Worm (Caenorhabditis elegans) whole organism, mixed stage, embryonic: ENCODE data around the gene C44C10.15.

Source experiments
- blmp-1 ChIP-seq: fragments of 150-350 bp; optimal IDR thresholded peaks from 2 replicates; lab custom pipeline; 2014; ENCODE audit warnings: missing biosample characterization, missing genetic modification characterization
- elt-3 ChIP-seq: fragments of 150-350 bp; optimal IDR thresholded peaks from 2 replicates; lab custom pipeline; 2014; ENCODE audit warnings: missing biosample characterization, missing genetic modification characterization
- flh-1 ChIP-seq: fragments of 200-800 bp; sonication (Bioruptor generic); optimal IDR thresholded peaks from 2 replicates; lab custom pipeline; 2018; ENCODE audit warnings: mild to moderate bottlenecking, missing genetic modification characterization, moderate library complexity, missing compliant biosample characterization
- lin-32 ChIP-seq: fragments of 200-800 bp; sonication (Bioruptor generic); optimal IDR thresholded peaks from 2 replicates; lab custom pipeline; 2018; ENCODE audit warnings: mild to moderate bottlenecking, missing genetic modification characterization, missing compliant biosample characterization
- mep-1 ChIP-seq: fragments of 150-350 bp; optimal IDR thresholded peaks from 2 replicates; lab custom pipeline; 2017; ENCODE audit warnings: missing biosample characterization, missing genetic modification reagents, missing genetic modification characterization, inconsistent platforms
- nhr-12 ChIP-seq: fragments of 150-350 bp; optimal IDR thresholded peaks from 2 replicates; lab custom pipeline; 2014; ENCODE audit warnings: missing biosample characterization, missing genetic modification characterization
- nhr-76 ChIP-seq: sonication (generic microtip); optimal IDR thresholded peaks from 2 replicates; lab custom pipeline; 2017; ENCODE audit warnings: missing biosample characterization, missing genetic modification characterization
- pha-4 ChIP-seq: fragments of 150-350 bp; optimal IDR thresholded peaks from 2 replicates; lab custom pipeline; 2018; ENCODE audit warnings: missing biosample characterization, missing genetic modification reagents, missing genetic modification characterization
- snpc-4 ChIP-seq: fragments of 150-350 bp; optimal IDR thresholded peaks from 2 replicates; lab custom pipeline; 2014; ENCODE audit warnings: missing biosample characterization, missing genetic modification characterization
- tbx-8 ChIP-seq: fragments of 200-800 bp; sonication (Bioruptor generic); optimal IDR thresholded peaks from 2 replicates; lab custom pipeline; 2018; ENCODE audit warnings: mild to moderate bottlenecking, missing genetic modification characterization, moderate library complexity, missing compliant biosample characterization
- unc-120 ChIP-seq: sonication (generic microtip); optimal IDR thresholded peaks from 2 replicates; lab custom pipeline; 2017; ENCODE audit warnings: missing genetic modification characterization, missing compliant biosample characterization; ENCODE audit not compliant: poor library complexity, severe bottlenecking
- unc-39 ChIP-seq: fragments of 150-350 bp; optimal IDR thresholded peaks from 2 replicates; lab custom pipeline; 2014; ENCODE audit warnings: missing biosample characterization, missing genetic modification characterization
- unc-62 ChIP-seq: fragments of 150-350 bp; optimal IDR thresholded peaks from 2 replicates; lab custom pipeline; 2014; ENCODE audit warnings: missing biosample characterization, missing genetic modification reagents, missing genetic modification characterization
- ztf-11 ChIP-seq: fragments of 150-350 bp; optimal IDR thresholded peaks from 2 replicates; lab custom pipeline; 2014; ENCODE audit warnings: missing biosample characterization, missing genetic modification characterization

DNA sequence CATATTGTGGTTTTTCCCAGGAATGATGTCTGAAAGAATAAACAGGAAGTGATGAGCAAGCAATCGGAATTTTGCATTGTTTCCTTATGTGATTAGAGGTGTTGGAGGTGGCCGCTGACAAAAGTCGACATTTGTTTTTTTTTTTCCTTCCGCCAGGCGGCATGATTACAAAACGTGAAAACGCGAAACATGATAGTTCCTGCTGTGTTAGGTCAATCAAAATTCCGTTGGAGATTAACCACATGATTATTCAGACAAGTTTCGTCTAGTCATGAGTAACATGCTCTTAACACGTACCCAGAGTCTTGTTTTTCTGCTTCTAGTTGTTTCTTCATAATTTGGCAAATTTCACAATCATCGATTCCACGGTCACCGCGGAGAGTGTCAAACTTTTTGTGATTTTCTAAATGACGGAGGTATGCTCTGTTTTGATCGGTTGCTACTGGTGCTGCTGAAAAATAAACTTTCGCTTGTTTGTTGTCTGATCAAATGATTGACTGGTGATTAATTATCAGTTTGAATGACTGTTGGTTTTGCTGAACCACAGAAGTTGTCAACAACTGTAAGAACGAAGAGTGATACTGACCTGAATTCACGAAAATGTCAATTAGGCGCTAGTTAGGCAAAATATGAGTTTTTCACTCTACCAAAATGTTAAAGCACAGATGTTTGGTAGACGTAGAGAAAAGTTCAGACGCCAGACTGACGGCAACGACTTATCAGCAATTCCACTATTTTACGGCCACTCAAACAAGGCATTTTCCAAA lies 20.8 kb downstream of the C44C10.15 start:
- TF ChIP-seq ztf-11 (tag; lab: Kevin White, UChicago) (no peak), flh-1 (GFP tag; lab: Kevin White, UChicago) (no peak), unc-39 (no peak), nhr-76 (tag; lab: Kevin White, UChicago) (no peak), nhr-12 (tag; lab: Kevin White, UChicago) (no peak), blmp-1 (tag; lab: Kevin White, UChicago) (no peak), mep-1 (tag; lab: Kevin White, UChicago) (no peak), pha-4 (tag; lab: Kevin White, UChicago) (no peak), elt-3 (no peak), tbx-8 (no peak), lin-32 (no peak), unc-120 (tag; lab: Kevin White, UChicago) (no peak), snpc-4 (tag; lab: Kevin White, UChicago) (no peak), unc-62 (no peak)
